Worm (Caenorhabditis elegans): ENCODE measurements around the gene nspd-3.

DNA sequence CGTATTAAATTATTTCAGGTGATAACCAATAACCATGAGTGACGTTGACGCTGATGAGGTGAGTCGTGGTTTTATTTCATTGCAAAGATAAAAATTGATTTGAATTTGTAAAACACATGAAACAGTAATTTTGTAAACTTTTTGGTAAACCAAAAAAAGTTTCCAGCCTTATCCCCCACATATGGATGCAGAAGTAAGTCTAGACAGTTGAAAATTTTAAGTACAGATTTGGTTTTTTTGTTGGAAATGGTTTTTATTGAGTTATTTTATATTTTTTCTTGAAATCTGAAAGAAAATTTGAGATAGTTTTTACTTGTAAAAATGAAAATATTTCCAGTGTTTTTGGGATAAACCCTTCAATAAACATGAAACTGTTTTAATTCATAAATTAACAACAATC, 41.7 kb upstream of the nspd-3 start, which contains the start of gene tni-4:
- no peak for TF ChIP-seq madf-10 (tag; optimal IDR thresholded peaks at IDR 0.05)
- TF ChIP-seq B0336.3 (GFP tag; IDR thresholded peaks at IDR 0.05) = no peak
- no peak for TF ChIP-seq egl-44 (GFP tag; IDR thresholded peaks at IDR 0.05)
- no peak for TF ChIP-seq ets-4 (GFP tag; optimal IDR thresholded peaks at IDR 0.05)
- TF ChIP-seq ZK185.1 (tag; optimal IDR thresholded peaks at IDR 0.05; ENCODE audit: poor library complexity, severe bottlenecking) = no peak
- TF ChIP-seq lsl-1 (GFP tag; optimal IDR thresholded peaks at IDR 0.05) = no peak
- no peak for TF ChIP-seq bed-1 (GFP tag; IDR thresholded peaks at IDR 0.05)
- no peak for TF ChIP-seq nfya-1 (tag; optimal IDR thresholded peaks at IDR 0.05; ENCODE audit: borderline replicate concordance, insufficient read depth)
- TF ChIP-seq unc-62 (GFP tag; optimal IDR thresholded peaks at IDR 0.05) = no peak
- TF ChIP-seq efl-1 (GFP tag; optimal IDR thresholded peaks at IDR 0.05) = no peak
- TF ChIP-seq dpl-1 (GFP tag; optimal IDR thresholded peaks at IDR 0.05) = no peak
- TF ChIP-seq hmg-1.2 (GFP tag; IDR thresholded peaks at IDR 0.05) = no peak
- TF ChIP-seq F22D6.2 (tag; optimal IDR thresholded peaks at IDR 0.05) = no peak
